Worm (Caenorhabditis elegans) whole organism, young adult: ENCODE results near the gene pyk-2.

Experiments
- B0019.2 ChIP-seq: fragments of 200-800 bp; sonication (Bioruptor generic); conservative IDR thresholded peaks from 2 replicates; pipeline ENCODE4 v1.3.6; 2022; ENCODE audit warnings: missing genetic modification reagents, missing genetic modification characterization, missing compliant biosample characterization
- B0336.3 ChIP-seq: fragments of 200-800 bp; sonication (Bioruptor generic); IDR thresholded peaks from 2 replicates; pipeline ENCODE4 v1.3.6; 2022; ENCODE audit warnings: missing genetic modification characterization, missing compliant biosample characterization
- C17E4.6 ChIP-seq: fragments of 200-800 bp; sonication (Bioruptor generic); IDR thresholded peaks from 2 replicates; pipeline ENCODE4 v1.3.6; 2022; ENCODE audit warnings: missing genetic modification reagents, missing genetic modification characterization, missing compliant biosample characterization
- F10E7.11 ChIP-seq: sonication (generic microtip); optimal IDR thresholded peaks from 2 replicates; lab custom pipeline; 2017; ENCODE audit warnings: mild to moderate bottlenecking, missing genetic modification characterization, moderate library complexity, missing compliant biosample characterization
- F33H1.4 ChIP-seq: fragments of 200-800 bp; sonication (Bioruptor generic); IDR thresholded peaks from 2 replicates; pipeline ENCODE4 v1.3.6; 2022; ENCODE audit warnings: missing genetic modification reagents, missing genetic modification characterization, missing compliant biosample characterization
- F37B4.10 ChIP-seq: fragments of 200-800 bp; sonication (Bioruptor generic); IDR thresholded peaks from 2 replicates; pipeline ENCODE4 v1.3.6; 2022; ENCODE audit warnings: missing genetic modification characterization, missing compliant biosample characterization
- F49E8.2 ChIP-seq: sonication (generic microtip); optimal IDR thresholded peaks from 3 replicates; lab custom pipeline; 2017; ENCODE audit warnings: missing genetic modification characterization, mild to moderate bottlenecking, missing compliant biosample characterization, antibody characterized with exemption, moderate library complexity; ENCODE audit not compliant: insufficient read depth
- F55B11.4 ChIP-seq: sonication (generic microtip); optimal IDR thresholded peaks from 2 replicates; lab custom pipeline; 2016; ENCODE audit warnings: missing compliant biosample characterization, missing genetic modification characterization, borderline replicate concordance; ENCODE audit not compliant: insufficient read depth
- Y67H2A.10 ChIP-seq: fragments of 200-800 bp; sonication (Bioruptor generic); conservative IDR thresholded peaks from 2 replicates; pipeline ENCODE4 v1.3.6; 2022; ENCODE audit warnings: missing genetic modification reagents, missing genetic modification characterization, missing compliant biosample characterization
- Y95B8A.8 ChIP-seq: fragments of 200-800 bp; sonication (Bioruptor generic); IDR thresholded peaks from 2 replicates; pipeline ENCODE4 v1.3.6; 2022; ENCODE audit warnings: missing genetic modification reagents, missing genetic modification characterization, missing compliant biosample characterization
- akir-1 ChIP-seq: fragments of 200-800 bp; sonication (Bioruptor generic); optimal IDR thresholded peaks from 2 replicates; lab custom pipeline; 2018; ENCODE audit warnings: mild to moderate bottlenecking, missing genetic modification characterization, moderate library complexity, missing compliant biosample characterization
- ama-1 ChIP-seq, 3 experiments: fragments of 150-350 bp in 1 of 3; sonication (generic microtip) in 2 of 3; optimal IDR thresholded peaks; 2 replicates each; lab custom pipeline; 2014 to 2018; ENCODE audit warnings: missing biosample characterization in 2 of 3, missing genetic modification characterization in 2 of 3, missing genetic modification reagents in 2 of 3
- aptf-3 ChIP-seq: fragments of 200-800 bp; sonication (Bioruptor generic); IDR thresholded peaks from 2 replicates; pipeline ENCODE4 v1.3.6; 2022; ENCODE audit warnings: missing genetic modification characterization, missing compliant biosample characterization
- atf-7 ChIP-seq: sonication (generic microtip); optimal IDR thresholded peaks from 2 replicates; lab custom pipeline; 2017; ENCODE audit warnings: mild to moderate bottlenecking, missing genetic modification characterization, missing compliant biosample characterization
- attf-3 ChIP-seq: fragments of 200-800 bp; sonication (Bioruptor generic); conservative IDR thresholded peaks from 2 replicates; pipeline ENCODE4 v1.3.6; 2022; ENCODE audit warnings: missing genetic modification reagents, missing genetic modification characterization, missing compliant biosample characterization
- attf-5 ChIP-seq: fragments of 200-800 bp; sonication (Bioruptor generic); optimal IDR thresholded peaks from 2 replicates; lab custom pipeline; 2018; ENCODE audit warnings: mild to moderate bottlenecking, missing genetic modification characterization, missing compliant biosample characterization
- ccch-3 ChIP-seq: fragments of 200-800 bp; sonication (Bioruptor generic); optimal IDR thresholded peaks from 2 replicates; lab custom pipeline; 2018; ENCODE audit warnings: mild to moderate bottlenecking, missing genetic modification characterization, missing compliant biosample characterization
- cebp-2 ChIP-seq: fragments of 200-800 bp; sonication (Bioruptor generic); IDR thresholded peaks from 2 replicates; pipeline ENCODE4 v1.3.6; 2022; ENCODE audit warnings: missing genetic modification characterization, missing compliant biosample characterization
- ceh-27 ChIP-seq: fragments of 200-800 bp; sonication (Bioruptor generic); optimal IDR thresholded peaks from 2 replicates; lab custom pipeline; 2018; ENCODE audit warnings: mild to moderate bottlenecking, missing genetic modification characterization, moderate library complexity, missing compliant biosample characterization
- ceh-40 ChIP-seq: fragments of 200-800 bp; sonication (Bioruptor generic); IDR thresholded peaks from 2 replicates; pipeline ENCODE4 v1.3.6; 2022; ENCODE audit warnings: missing genetic modification characterization, missing compliant biosample characterization
- ceh-91 ChIP-seq: fragments of 200-800 bp; sonication (Bioruptor generic); IDR thresholded peaks from 2 replicates; pipeline ENCODE4 v1.3.6; 2022; ENCODE audit warnings: missing genetic modification reagents, missing genetic modification characterization, missing compliant biosample characterization
- dpff-1 ChIP-seq: sonication (generic microtip); optimal IDR thresholded peaks from 2 replicates; lab custom pipeline; 2017; ENCODE audit warnings: mild to moderate bottlenecking, missing genetic modification characterization, missing compliant biosample characterization
- egl-44 ChIP-seq: fragments of 200-800 bp; sonication (Bioruptor generic); IDR thresholded peaks from 2 replicates; pipeline ENCODE4 v1.3.6; 2022; ENCODE audit warnings: missing genetic modification reagents, missing genetic modification characterization, missing compliant biosample characterization
- gei-17 ChIP-seq: fragments of 200-800 bp; sonication (Bioruptor generic); optimal IDR thresholded peaks from 2 replicates; lab custom pipeline; 2018; ENCODE audit warnings: mild to moderate bottlenecking, missing genetic modification characterization, missing compliant biosample characterization
- hrde-1 ChIP-seq: sonication (generic microtip); optimal IDR thresholded peaks from 2 replicates; lab custom pipeline; 2016; ENCODE audit warnings: missing genetic modification characterization, mild to moderate bottlenecking, missing compliant biosample characterization, moderate library complexity, missing genotype, missing genetic modification reagents, borderline replicate concordance
- lag-1 ChIP-seq: fragments of 200-800 bp; sonication (Bioruptor generic); IDR thresholded peaks from 2 replicates; pipeline ENCODE4 v1.3.6; 2022; ENCODE audit warnings: missing genetic modification reagents, missing genetic modification characterization, missing compliant biosample characterization
- lin-26 ChIP-seq: fragments of 200-800 bp; sonication (Bioruptor generic); IDR thresholded peaks from 2 replicates; pipeline ENCODE4 v1.3.6; 2022; ENCODE audit warnings: missing genetic modification reagents, missing genetic modification characterization, missing compliant biosample characterization
- lin-40 ChIP-seq: sonication (generic microtip); optimal IDR thresholded peaks from 2 replicates; lab custom pipeline; 2016; ENCODE audit warnings: missing genetic modification characterization, mild to moderate bottlenecking, missing compliant biosample characterization, missing genotype, missing genetic modification reagents
- madf-6 ChIP-seq: fragments of 200-800 bp; sonication (Bioruptor generic); IDR thresholded peaks from 2 replicates; pipeline ENCODE4 v1.3.6; 2022; ENCODE audit warnings: missing genetic modification reagents, missing genetic modification characterization, missing compliant biosample characterization
- mcd-1 ChIP-seq: fragments of 200-800 bp; sonication (Bioruptor generic); IDR thresholded peaks from 2 replicates; pipeline ENCODE4 v1.3.6; 2022; ENCODE audit warnings: missing genetic modification reagents, missing genetic modification characterization, missing compliant biosample characterization
- mes-4 ChIP-seq: sonication (generic microtip); optimal IDR thresholded peaks from 2 replicates; lab custom pipeline; 2016; ENCODE audit warnings: missing genotype, missing genetic modification characterization, missing compliant biosample characterization
- nfyb-1 ChIP-seq: fragments of 200-800 bp; sonication (Bioruptor generic); IDR thresholded peaks from 2 replicates; pipeline ENCODE4 v1.3.6; 2022; ENCODE audit warnings: missing genetic modification reagents, missing genetic modification characterization, missing compliant biosample characterization
- nhr-90 ChIP-seq: sonication (generic microtip); optimal IDR thresholded peaks from 2 replicates; lab custom pipeline; 2016; ENCODE audit warnings: missing genotype, mild to moderate bottlenecking, missing genetic modification characterization, missing compliant biosample characterization
- rcor-1 ChIP-seq: fragments of 200-800 bp; sonication (Bioruptor generic); IDR thresholded peaks from 2 replicates; pipeline ENCODE4 v1.3.6; 2022; ENCODE audit warnings: missing genetic modification reagents, missing genetic modification characterization, missing compliant biosample characterization
- rec-8 ChIP-seq, 2 experiments: sonication (generic microtip); optimal IDR thresholded peaks; 2 replicates each; lab custom pipeline; 2016; ENCODE audit warnings: mild to moderate bottlenecking in 2 of 2, missing genetic modification characterization in 2 of 2, missing genetic modification reagents in 2 of 2, missing genotype in 2 of 2, missing biosample characterization in 1 of 2, missing compliant biosample characterization in 1 of 2, moderate library complexity in 1 of 2
- rpc-1 ChIP-seq, 2 experiments: fragments of 150-350 bp in 1 of 2; sonication (generic microtip) in 1 of 2; optimal IDR thresholded peaks; 2 replicates each; lab custom pipeline; 2014 to 2018; ENCODE audit warnings: missing biosample characterization in 1 of 2, missing genetic modification characterization in 1 of 2, missing genetic modification reagents in 1 of 2, missing genotype in 1 of 2
- sea-2 ChIP-seq: fragments of 200-800 bp; sonication (Bioruptor generic); IDR thresholded peaks from 2 replicates; pipeline ENCODE4 v1.3.6; 2022; ENCODE audit warnings: missing genetic modification characterization, missing compliant biosample characterization
- sptf-2 ChIP-seq: fragments of 200-800 bp; sonication (Bioruptor generic); optimal IDR thresholded peaks from 2 replicates; lab custom pipeline; 2018; ENCODE audit warnings: mild to moderate bottlenecking, missing genetic modification characterization, missing compliant biosample characterization
- tbp1 ChIP-seq: fragments of 200-800 bp; sonication (Bioruptor generic); optimal IDR thresholded peaks from 2 replicates; lab custom pipeline; 2018; ENCODE audit warnings: mild to moderate bottlenecking, missing genetic modification characterization, missing compliant biosample characterization
- tlf-1 ChIP-seq: fragments of 200-800 bp; sonication (Bioruptor generic); optimal IDR thresholded peaks from 2 replicates; lab custom pipeline; 2018; ENCODE audit warnings: mild to moderate bottlenecking, missing genetic modification characterization, missing compliant biosample characterization
- zfh-2 ChIP-seq: fragments of 200-800 bp; sonication (Bioruptor generic); conservative IDR thresholded peaks from 2 replicates; pipeline ENCODE4 v1.3.6; 2022; ENCODE audit warnings: missing genetic modification reagents, missing genetic modification characterization, missing compliant biosample characterization
- zim-3 ChIP-seq: sonication (generic microtip); optimal IDR thresholded peaks from 2 replicates; lab custom pipeline; 2017; ENCODE audit warnings: mild to moderate bottlenecking, missing genetic modification characterization, moderate library complexity, missing compliant biosample characterization
- ztf-18 ChIP-seq: sonication (generic microtip); optimal IDR thresholded peaks from 2 replicates; lab custom pipeline; 2016; ENCODE audit warnings: missing genotype, mild to moderate bottlenecking, missing genetic modification characterization, missing compliant biosample characterization
- ztf-26 ChIP-seq: sonication (generic microtip); optimal IDR thresholded peaks from 2 replicates; lab custom pipeline; 2017; ENCODE audit warnings: missing genetic modification characterization, missing compliant biosample characterization
- ztf-28 ChIP-seq: fragments of 200-800 bp; sonication (Bioruptor generic); IDR thresholded peaks from 2 replicates; pipeline ENCODE4 v1.3.6; 2022; ENCODE audit warnings: missing genetic modification reagents, missing genetic modification characterization, missing compliant biosample characterization
- ztf-6 ChIP-seq: fragments of 200-800 bp; sonication (Bioruptor generic); IDR thresholded peaks from 2 replicates; pipeline ENCODE4 v1.3.6; 2022; ENCODE audit warnings: missing genetic modification reagents, missing genetic modification characterization, missing compliant biosample characterization

pyk-2 gene

ce11 chrIV:10935853-10936491 is 26.3 kb downstream of the pyk-2 start, which contains the start of gene lgg-2 (continued):
- TF ChIP-seq sptf-2 (GFP tag; lab: Kevin White, UChicago) (no peak), rpc-1 (optimal IDR thresholded peaks at IDR 0.05; lab: Kevin White, UChicago) (peak; percentile 5), rpc-1 (tag; optimal IDR thresholded peaks at IDR 0.05; lab: Kevin White, UChicago) (no peak), nfyb-1 (GFP tag; lab: Robert Waterston, UW) (peak; percentile 92), Y67H2A.10 (GFP tag; lab: Robert Waterston, UW) (peak; percentile 73), tbp1 (GFP tag; lab: Kevin White, UChicago) (peak; percentile 60), rec-8 (tag; optimal IDR thresholded peaks at IDR 0.05; lab: Kevin White, UChicago) (no peak), F49E8.2 (tag; lab: Kevin White, UChicago) (no peak), Y95B8A.8 (GFP tag; lab: Robert Waterston, UW) (peak; percentile 76), ztf-6 (GFP tag; lab: Robert Waterston, UW) (0 out of 2 replicates have a peak, but pooled peaks have one; percentile 24), hrde-1 (tag; lab: Kevin White, UChicago) (no peak), nhr-90 (peak; percentile 61), B0336.3 (peak; percentile 67; the same call in 1 of the 2 replicates), ztf-28 (GFP tag; lab: Robert Waterston, UW) (no peak), mcd-1 (GFP tag; lab: Robert Waterston, UW) (peak; percentile 80), ama-1 (optimal IDR thresholded peaks at IDR 0.05; lab: Kevin White, UChicago) (no peak), ama-1 (GFP tag; optimal IDR thresholded peaks at IDR 0.05; lab: Kevin White, UChicago) (no peak), F55B11.4 (tag; lab: Kevin White, UChicago) (no peak), ceh-27 (GFP tag; lab: Kevin White, UChicago) (peak; percentile 94), F33H1.4 (GFP tag; lab: Robert Waterston, UW) (peak; percentile 32), zfh-2 (GFP tag; lab: Robert Waterston, UW) (peak; percentile 75), tlf-1 (GFP tag; lab: Kevin White, UChicago) (peak; percentile 86), ceh-40 (GFP tag; lab: Robert Waterston, UW) (no peak), F37B4.10 (GFP tag; lab: Robert Waterston, UW) (0 out of 2 replicates have a peak, but pooled peaks have one; percentile 28), F10E7.11 (tag; lab: Kevin White, UChicago) (no peak), sea-2 (GFP tag; lab: Robert Waterston, UW) (no peak), lin-26 (GFP tag; lab: Robert Waterston, UW) (peak; percentile 52; the same call in 1 of the 2 replicates), ceh-91 (GFP tag; lab: Robert Waterston, UW) (no peak), aptf-3 (no peak), madf-6 (GFP tag; lab: Robert Waterston, UW) (0 out of 2 replicates have a peak, but pooled peaks have one; percentile 9), akir-1 (no peak), ccch-3 (GFP tag; lab: Kevin White, UChicago) (no peak), attf-3 (GFP tag; lab: Robert Waterston, UW) (peak; percentile 31; the same call in 1 of the 2 replicates), ztf-26 (tag; lab: Kevin White, UChicago) (peak; percentile 84), attf-5 (GFP tag; lab: Kevin White, UChicago) (peak; percentile 86), B0019.2 (GFP tag; lab: Robert Waterston, UW) (no peak), mes-4 (tag; lab: Kevin White, UChicago) (no peak), lag-1 (no peak), egl-44 (0 out of 2 replicates have a peak, but pooled peaks have one; percentile 61), zim-3 (tag; lab: Kevin White, UChicago) (no peak), rcor-1 (GFP tag; lab: Robert Waterston, UW) (peak; percentile 70), ztf-18 (tag; lab: Kevin White, UChicago) (peak; percentile 81), lin-40 (tag; lab: Kevin White, UChicago) (peak; percentile 95), atf-7 (tag; lab: Kevin White, UChicago) (peak; percentile 87), cebp-2 (GFP tag; lab: Robert Waterston, UW) (no peak), C17E4.6 (GFP tag; lab: Robert Waterston, UW) (0 out of 2 replicates have a peak, but pooled peaks have one; percentile 8), gei-17 (peak; percentile 67), dpff-1 (tag; lab: Kevin White, UChicago) (no peak)
